Worm (Caenorhabditis elegans) whole organism, young adult: ENCODE results near the gene scl-8.
A peak's percentile ranks its signal among the peaks of the same experiment; 100 is the strongest.

Source experiments
- B0035.1 ChIP-seq: sonication (generic microtip); optimal IDR thresholded peaks from 2 replicates; lab custom pipeline; 2016; ENCODE audit warnings: missing genetic modification characterization, mild to moderate bottlenecking, missing compliant biosample characterization, missing genotype, missing genetic modification reagents
- B0261.1 ChIP-seq: sonication (generic microtip); optimal IDR thresholded peaks from 2 replicates; lab custom pipeline; 2016; ENCODE audit warnings: mild to moderate bottlenecking, missing genetic modification characterization, moderate library complexity, missing compliant biosample characterization
- B0336.3 ChIP-seq: fragments of 200-800 bp; sonication (Bioruptor generic); IDR thresholded peaks from 2 replicates; pipeline ENCODE4 v1.3.6; 2022; ENCODE audit warnings: missing genetic modification characterization, missing compliant biosample characterization
- F49E8.2 ChIP-seq: sonication (generic microtip); optimal IDR thresholded peaks from 3 replicates; lab custom pipeline; 2017; ENCODE audit warnings: missing genetic modification characterization, mild to moderate bottlenecking, missing compliant biosample characterization, antibody characterized with exemption, moderate library complexity; ENCODE audit not compliant: insufficient read depth
- F52B5.7 ChIP-seq: sonication (generic microtip); optimal IDR thresholded peaks from 2 replicates; lab custom pipeline; 2016; ENCODE audit warnings: mild to moderate bottlenecking, missing genetic modification characterization, missing compliant biosample characterization
- Y56A3A.18 ChIP-seq: fragments of 200-800 bp; sonication (Bioruptor generic); IDR thresholded peaks from 2 replicates; pipeline ENCODE4 v1.3.6; 2022; ENCODE audit warnings: missing genetic modification reagents, missing genetic modification characterization, missing compliant biosample characterization
- Y67H2A.10 ChIP-seq: fragments of 200-800 bp; sonication (Bioruptor generic); conservative IDR thresholded peaks from 2 replicates; pipeline ENCODE4 v1.3.6; 2022; ENCODE audit warnings: missing genetic modification reagents, missing genetic modification characterization, missing compliant biosample characterization
- Y79H2A.3 ChIP-seq: fragments of 200-800 bp; sonication (Bioruptor generic); conservative IDR thresholded peaks from 2 replicates; pipeline ENCODE4 v1.3.6; 2022; ENCODE audit warnings: missing genetic modification reagents, missing genetic modification characterization, missing compliant biosample characterization
- Y95B8A.8 ChIP-seq: fragments of 200-800 bp; sonication (Bioruptor generic); IDR thresholded peaks from 2 replicates; pipeline ENCODE4 v1.3.6; 2022; ENCODE audit warnings: missing genetic modification reagents, missing genetic modification characterization, missing compliant biosample characterization
- ZK185.1 ChIP-seq: sonication (generic microtip); optimal IDR thresholded peaks from 2 replicates; lab custom pipeline; 2016; ENCODE audit warnings: mild to moderate bottlenecking, missing genetic modification characterization, missing compliant biosample characterization; ENCODE audit not compliant: poor library complexity, severe bottlenecking
- ama-1 ChIP-seq, 3 experiments: fragments of 150-350 bp in 1 of 3; sonication (generic microtip) in 2 of 3; optimal IDR thresholded peaks; 2 replicates each; lab custom pipeline; 2014 to 2018; ENCODE audit warnings: missing biosample characterization in 2 of 3, missing genetic modification characterization in 2 of 3, missing genetic modification reagents in 2 of 3
- atf-7 ChIP-seq: sonication (generic microtip); optimal IDR thresholded peaks from 2 replicates; lab custom pipeline; 2017; ENCODE audit warnings: mild to moderate bottlenecking, missing genetic modification characterization, missing compliant biosample characterization
- athp-1 ChIP-seq: sonication (generic microtip); optimal IDR thresholded peaks from 2 replicates; lab custom pipeline; 2017; ENCODE audit warnings: mild to moderate bottlenecking, missing genetic modification characterization, missing compliant biosample characterization
- attf-3 ChIP-seq: fragments of 200-800 bp; sonication (Bioruptor generic); conservative IDR thresholded peaks from 2 replicates; pipeline ENCODE4 v1.3.6; 2022; ENCODE audit warnings: missing genetic modification reagents, missing genetic modification characterization, missing compliant biosample characterization
- attf-6 ChIP-seq: fragments of 200-800 bp; sonication (Bioruptor generic); IDR thresholded peaks from 2 replicates; pipeline ENCODE4 v1.3.6; 2022; ENCODE audit warnings: missing genetic modification reagents, missing genetic modification characterization, missing compliant biosample characterization
- cebp-1 ChIP-seq, 2 experiments: fragments of 200-800 bp in 1 of 2; sonication (Bioruptor generic) in 1 of 2; sonication (generic microtip) in 1 of 2; IDR thresholded peaks in 1 of 2; optimal IDR thresholded peaks in 1 of 2; 2 replicates each; pipeline versions ENCODE4 v1.3.6 to Lab custom; 2017 to 2022; ENCODE audit warnings: missing compliant biosample characterization in 2 of 2, missing genetic modification characterization in 2 of 2, mild to moderate bottlenecking in 1 of 2, missing genetic modification reagents in 1 of 2, moderate library complexity in 1 of 2
- cebp-2 ChIP-seq: fragments of 200-800 bp; sonication (Bioruptor generic); IDR thresholded peaks from 2 replicates; pipeline ENCODE4 v1.3.6; 2022; ENCODE audit warnings: missing genetic modification characterization, missing compliant biosample characterization
- ceh-79 ChIP-seq: sonication (generic microtip); optimal IDR thresholded peaks from 2 replicates; lab custom pipeline; 2017; ENCODE audit warnings: mild to moderate bottlenecking, missing genetic modification characterization, missing compliant biosample characterization
- chd-7 ChIP-seq: sonication (generic microtip); optimal IDR thresholded peaks from 2 replicates; lab custom pipeline; 2016; ENCODE audit warnings: mild to moderate bottlenecking, missing genetic modification characterization, moderate library complexity, missing compliant biosample characterization
- dpff-1 ChIP-seq: sonication (generic microtip); optimal IDR thresholded peaks from 2 replicates; lab custom pipeline; 2017; ENCODE audit warnings: mild to moderate bottlenecking, missing genetic modification characterization, missing compliant biosample characterization
- egl-18 ChIP-seq: fragments of 200-800 bp; sonication (Bioruptor generic); IDR thresholded peaks from 2 replicates; pipeline ENCODE4 v1.3.6; 2022; ENCODE audit warnings: missing genetic modification reagents, missing genetic modification characterization, missing compliant biosample characterization
- hlh-12 ChIP-seq: sonication (generic microtip); optimal IDR thresholded peaks from 2 replicates; lab custom pipeline; 2016; ENCODE audit warnings: missing genetic modification characterization, missing compliant biosample characterization
- hrde-1 ChIP-seq: sonication (generic microtip); optimal IDR thresholded peaks from 2 replicates; lab custom pipeline; 2016; ENCODE audit warnings: missing genetic modification characterization, mild to moderate bottlenecking, missing compliant biosample characterization, moderate library complexity, missing genotype, missing genetic modification reagents, borderline replicate concordance
- lag-1 ChIP-seq: fragments of 200-800 bp; sonication (Bioruptor generic); IDR thresholded peaks from 2 replicates; pipeline ENCODE4 v1.3.6; 2022; ENCODE audit warnings: missing genetic modification reagents, missing genetic modification characterization, missing compliant biosample characterization
- madf-3 ChIP-seq: fragments of 200-800 bp; sonication (Bioruptor generic); IDR thresholded peaks from 2 replicates; pipeline ENCODE4 v1.3.6; 2022; ENCODE audit warnings: missing genetic modification reagents, missing genetic modification characterization, missing compliant biosample characterization
- nfya-2 ChIP-seq: fragments of 200-800 bp; sonication (Bioruptor generic); IDR thresholded peaks from 2 replicates; pipeline ENCODE4 v1.3.6; 2022; ENCODE audit warnings: missing genetic modification reagents, missing genetic modification characterization, missing compliant biosample characterization
- snpc-1.1 ChIP-seq: sonication (generic microtip); optimal IDR thresholded peaks from 2 replicates; lab custom pipeline; 2017; ENCODE audit warnings: missing genetic modification characterization, mild to moderate bottlenecking, missing compliant biosample characterization, antibody characterized with exemption, moderate library complexity, missing genotype, missing genetic modification reagents; ENCODE audit not compliant: insufficient read depth
- snpc-4 ChIP-seq, 5 experiments: fragments of 150-350 bp in 1 of 5; sonication (generic microtip) in 4 of 5; optimal IDR thresholded peaks; 2 replicates each; lab custom pipeline; 2014 to 2018; ENCODE audit warnings: missing genetic modification characterization in 5 of 5, missing biosample characterization in 3 of 5, antibody characterized with exemption in 2 of 5, mild to moderate bottlenecking in 2 of 5, missing compliant biosample characterization in 2 of 5, missing genotype in 2 of 5, moderate library complexity in 2 of 5, missing genetic modification reagents in 1 of 5
- tlf-1 ChIP-seq: fragments of 200-800 bp; sonication (Bioruptor generic); optimal IDR thresholded peaks from 2 replicates; lab custom pipeline; 2018; ENCODE audit warnings: mild to moderate bottlenecking, missing genetic modification characterization, missing compliant biosample characterization
- unc-62 ChIP-seq: fragments of 150-350 bp; optimal IDR thresholded peaks from 2 replicates; lab custom pipeline; 2014; ENCODE audit warnings: missing biosample characterization, missing genetic modification reagents, missing genetic modification characterization
- zfh-2 ChIP-seq: fragments of 200-800 bp; sonication (Bioruptor generic); conservative IDR thresholded peaks from 2 replicates; pipeline ENCODE4 v1.3.6; 2022; ENCODE audit warnings: missing genetic modification reagents, missing genetic modification characterization, missing compliant biosample characterization
- zim-3 ChIP-seq: sonication (generic microtip); optimal IDR thresholded peaks from 2 replicates; lab custom pipeline; 2017; ENCODE audit warnings: mild to moderate bottlenecking, missing genetic modification characterization, moderate library complexity, missing compliant biosample characterization
- ztf-18 ChIP-seq: sonication (generic microtip); optimal IDR thresholded peaks from 2 replicates; lab custom pipeline; 2016; ENCODE audit warnings: missing genotype, mild to moderate bottlenecking, missing genetic modification characterization, missing compliant biosample characterization
- ztf-26 ChIP-seq: sonication (generic microtip); optimal IDR thresholded peaks from 2 replicates; lab custom pipeline; 2017; ENCODE audit warnings: missing genetic modification characterization, missing compliant biosample characterization

scl-8 gene

ce11 chrIV:13033516-13033915, 38.0 kb upstream of the scl-8 start:
- TF ChIP-seq madf-3 (GFP tag; lab: Robert Waterston, UW): 0 out of 2 replicates have a peak, but pooled peaks have one; percentile 30
- TF ChIP-seq ceh-79 (tag; lab: Kevin White, UChicago): no peak
- 0 out of 2 replicates have a peak, but pooled peaks have one; percentile 47 for TF ChIP-seq egl-18 (GFP tag; lab: Robert Waterston, UW)
- TF ChIP-seq lag-1 (GFP tag; lab: Robert Waterston, UW): no peak
- TF ChIP-seq zfh-2: peak; percentile 65
- 0 out of 2 replicates have a peak, but pooled peaks have one; percentile 86 for TF ChIP-seq cebp-2 (GFP tag; lab: Robert Waterston, UW)
- TF ChIP-seq F52B5.7 (tag; lab: Kevin White, UChicago): peak; percentile 25
- TF ChIP-seq, all 124 proteins: peak for 5

ce11 chrIV:13035302-13035701, 36.2 kb upstream of the scl-8 start:
- TF ChIP-seq F49E8.2 (peak; percentile 11), athp-1 (tag; lab: Kevin White, UChicago) (peak; percentile 40), hlh-12 (tag; lab: Kevin White, UChicago) (no peak), attf-6 (GFP tag; lab: Robert Waterston, UW) (0 out of 2 replicates have a peak, but pooled peaks have one; percentile 20), tlf-1 (no peak), attf-3 (no peak), madf-3 (GFP tag; lab: Robert Waterston, UW) (0 out of 2 replicates have a peak, but pooled peaks have one; percentile 32), cebp-1 (GFP tag; IDR thresholded peaks at IDR 0.05; lab: Robert Waterston, UW) (no peak), cebp-1 (tag; optimal IDR thresholded peaks at IDR 0.05; lab: Kevin White, UChicago) (peak; percentile 14), B0336.3 (peak; percentile 40; the same call in 1 of the 2 replicates), ztf-26 (tag; lab: Kevin White, UChicago) (no peak), ama-1 (optimal IDR thresholded peaks at IDR 0.05; lab: Kevin White, UChicago) (no peak), ama-1 (GFP tag; optimal IDR thresholded peaks at IDR 0.05; lab: Kevin White, UChicago) (peak in 1 of 2 experiments; percentile 32), Y79H2A.3 (peak; percentile 52; the same call in 1 of the 2 replicates), snpc-4 (GFP tag; optimal IDR thresholded peaks at IDR 0.05; lab: Kevin White, UChicago) (no peak), snpc-4 (tag; optimal IDR thresholded peaks at IDR 0.05; lab: Kevin White, UChicago) (peak in 1 of 4 experiments; percentile 19), F52B5.7 (tag; lab: Kevin White, UChicago) (peak; percentile 73), hrde-1 (tag; lab: Kevin White, UChicago) (peak; percentile 37)

ce11 chrIV:13036835-13037234, 34.7 kb upstream of the scl-8 start:
- TF ChIP-seq F49E8.2 (no peak), zim-3 (tag; lab: Kevin White, UChicago) (no peak), nfya-2 (no peak), chd-7 (tag; lab: Kevin White, UChicago) (no peak), B0261.1 (tag; lab: Kevin White, UChicago) (no peak), ZK185.1 (tag; lab: Kevin White, UChicago) (no peak), B0035.1 (tag; lab: Kevin White, UChicago) (no peak), Y95B8A.8 (GFP tag; lab: Robert Waterston, UW) (no peak), egl-18 (GFP tag; lab: Robert Waterston, UW) (no peak), lag-1 (GFP tag; lab: Robert Waterston, UW) (no peak), dpff-1 (tag; lab: Kevin White, UChicago) (no peak), zfh-2 (no peak), snpc-1.1 (no peak), Y67H2A.10 (GFP tag; lab: Robert Waterston, UW) (no peak), ztf-26 (tag; lab: Kevin White, UChicago) (no peak), Y56A3A.18 (no peak), unc-62 (GFP tag; lab: Kevin White, UChicago) (no peak), atf-7 (tag; lab: Kevin White, UChicago) (no peak), ztf-18 (tag; lab: Kevin White, UChicago) (no peak)
- TF ChIP-seq, all 124 proteins: peak for 0
